Worm (Caenorhabditis elegans): ENCODE measurements around the gene Y47D3A.34.

Y47D3A.34 gene

ce11 chrIII:11267372-11267771 is 32.7 kb upstream of the Y47D3A.34 start:
- TF ChIP-seq pes-1 (GFP tag; IDR thresholded peaks at IDR 0.05) (no peak), scrt-1 (GFP tag; IDR thresholded peaks at IDR 0.05) (no peak), ets-7 (tag; optimal IDR thresholded peaks at IDR 0.05) (no peak), ceh-13 (GFP tag; optimal IDR thresholded peaks at IDR 0.05) (no peak), tbx-11 (GFP tag; IDR thresholded peaks at IDR 0.05) (no peak), ceh-36 (tag; optimal IDR thresholded peaks at IDR 0.05) (no peak), hnd-1 (tag; optimal IDR thresholded peaks at IDR 0.05) (no peak), tra-4 (tag; optimal IDR thresholded peaks at IDR 0.05) (no peak), flt-1 (GFP tag; IDR thresholded peaks at IDR 0.05) (no peak), B0310.2 (tag; optimal IDR thresholded peaks at IDR 0.05) (no peak), sea-1 (GFP tag; conservative IDR thresholded peaks at IDR 0.05) (no peak), hmg-4 (GFP tag; optimal IDR thresholded peaks at IDR 0.05) (no peak), F13C5.2 (tag; optimal IDR thresholded peaks at IDR 0.05) (no peak), ama-1 (optimal IDR thresholded peaks at IDR 0.05) (no peak)

ce11 chrIII:11262089-11262488 is 27.4 kb upstream of the Y47D3A.34 start:
- TF ChIP-seq tbx-37 (GFP tag; conservative IDR thresholded peaks at IDR 0.05) (no peak), ama-1 (optimal IDR thresholded peaks at IDR 0.05) (no peak)

ce11 chrIII:11255072-11255471 is 20.4 kb upstream of the Y47D3A.34 start:
- no peak for TF ChIP-seq F13C5.2 (tag; optimal IDR thresholded peaks at IDR 0.05)
- no peak for TF ChIP-seq hmbx-1 (tag; optimal IDR thresholded peaks at IDR 0.05)
- no peak for TF ChIP-seq hnd-1 (tag; optimal IDR thresholded peaks at IDR 0.05)
- TF ChIP-seq ama-1 (optimal IDR thresholded peaks at IDR 0.05): no peak
- no peak for TF ChIP-seq ceh-13 (GFP tag; optimal IDR thresholded peaks at IDR 0.05)
- TF ChIP-seq B0310.2 (tag; optimal IDR thresholded peaks at IDR 0.05): no peak
- no peak for TF ChIP-seq pes-1 (GFP tag; IDR thresholded peaks at IDR 0.05)
- no peak for TF ChIP-seq scrt-1 (GFP tag; IDR thresholded peaks at IDR 0.05)
- no peak for TF ChIP-seq ets-7 (tag; optimal IDR thresholded peaks at IDR 0.05)

- TF ChIP-seq B0310.2 (tag; optimal IDR thresholded peaks at IDR 0.05) (no peak), ets-7 (tag; optimal IDR thresholded peaks at IDR 0.05) (no peak), flt-1 (GFP tag; IDR thresholded peaks at IDR 0.05) (no peak)
These were observed 17.2 kb upstream of the Y47D3A.34 start, which contains the start of gene Y47D3A.32 for ce11 chrIII:11251718-11252441. Gene Y47D3A.32, plus strand, starts transcription at chrIII:11252391.

ce11 chrIII:11248897-11249296 is 14.2 kb upstream of the Y47D3A.34 start:
- TF ChIP-seq tbx-37 (GFP tag; conservative IDR thresholded peaks at IDR 0.05) (no peak), pes-1 (GFP tag; IDR thresholded peaks at IDR 0.05) (no peak), ceh-36 (tag; optimal IDR thresholded peaks at IDR 0.05) (no peak), ama-1 (optimal IDR thresholded peaks at IDR 0.05) (no peak), scrt-1 (GFP tag; IDR thresholded peaks at IDR 0.05) (no peak), ets-7 (tag; optimal IDR thresholded peaks at IDR 0.05) (no peak), hmg-4 (GFP tag; optimal IDR thresholded peaks at IDR 0.05) (no peak), sea-1 (GFP tag; conservative IDR thresholded peaks at IDR 0.05) (no peak), hmbx-1 (tag; optimal IDR thresholded peaks at IDR 0.05) (no peak), ceh-13 (GFP tag; optimal IDR thresholded peaks at IDR 0.05) (no peak), hnd-1 (tag; optimal IDR thresholded peaks at IDR 0.05) (no peak), flt-1 (GFP tag; IDR thresholded peaks at IDR 0.05) (no peak), F13C5.2 (tag; optimal IDR thresholded peaks at IDR 0.05) (no peak), tbx-11 (GFP tag; IDR thresholded peaks at IDR 0.05) (no peak), B0310.2 (tag; optimal IDR thresholded peaks at IDR 0.05) (no peak), tra-4 (tag; optimal IDR thresholded peaks at IDR 0.05) (no peak), aly-1 (tag; optimal IDR thresholded peaks at IDR 0.05) (no peak)

- TF ChIP-seq ama-1 (optimal IDR thresholded peaks at IDR 0.05): no peak
These were observed 11.9 kb upstream of the Y47D3A.34 start for ce11 chrIII:11246588-11246987.

- TF ChIP-seq ceh-36 (tag; optimal IDR thresholded peaks at IDR 0.05): no peak
These were observed 10.2 kb upstream of the Y47D3A.34 start, which contains the start of gene rsks-1 for ce11 chrIII:11244820-11245219. Gene rsks-1, plus strand, starts transcription at chrIII:11245120.

ce11 chrIII:11244338-11244737 is 9.7 kb upstream of the Y47D3A.34 start:
- TF ChIP-seq tbx-37 (GFP tag; conservative IDR thresholded peaks at IDR 0.05) (no peak), ceh-36 (tag; optimal IDR thresholded peaks at IDR 0.05) (no peak), ets-7 (tag; optimal IDR thresholded peaks at IDR 0.05) (no peak), scrt-1 (GFP tag; IDR thresholded peaks at IDR 0.05) (no peak), flt-1 (GFP tag; IDR thresholded peaks at IDR 0.05) (no peak), hmg-4 (GFP tag; optimal IDR thresholded peaks at IDR 0.05) (no peak), ceh-13 (GFP tag; optimal IDR thresholded peaks at IDR 0.05) (no peak), B0310.2 (tag; optimal IDR thresholded peaks at IDR 0.05) (no peak), tra-4 (tag; optimal IDR thresholded peaks at IDR 0.05) (no peak), hmbx-1 (tag; optimal IDR thresholded peaks at IDR 0.05) (no peak), pes-1 (GFP tag; IDR thresholded peaks at IDR 0.05) (no peak), hnd-1 (tag; optimal IDR thresholded peaks at IDR 0.05) (no peak)

- TF ChIP-seq aly-1 (tag; optimal IDR thresholded peaks at IDR 0.05) (no peak), tbx-37 (GFP tag; conservative IDR thresholded peaks at IDR 0.05) (no peak), ceh-13 (GFP tag; optimal IDR thresholded peaks at IDR 0.05) (no peak), flt-1 (GFP tag; IDR thresholded peaks at IDR 0.05) (no peak)
These were observed 8.8 kb upstream of the Y47D3A.34 start for ce11 chrIII:11243421-11243820.

All from whole organism, early embryonic.